Worm (Caenorhabditis elegans): ENCODE measurements around the gene str-163.
A peak's percentile ranks its signal among the peaks of the same experiment; 100 is the strongest.
"Not testable (repeated sequence)": the region's sequence is repeated elsewhere in the genome, so short reads cannot be mapped to it uniquely, and the experiment has no call there.

The str-163 gene

DNA sequence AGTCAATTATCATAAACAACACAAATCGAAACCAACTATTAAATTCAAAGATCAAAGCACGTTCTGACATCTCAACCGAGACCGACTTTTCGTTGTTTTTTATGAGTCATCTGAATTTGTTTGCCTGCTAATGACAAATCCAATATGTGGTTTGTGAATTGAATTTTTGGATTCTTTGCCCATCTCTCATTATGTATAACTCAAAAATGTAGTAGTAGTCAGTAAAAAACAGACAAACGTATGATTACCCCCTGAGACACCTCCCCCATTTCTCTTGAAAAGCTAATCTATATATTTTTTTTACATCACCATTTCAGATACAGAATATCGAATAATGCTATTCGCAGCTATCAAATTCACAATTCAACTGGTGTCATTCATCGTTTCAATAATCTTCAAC is 8.2 kb upstream of the str-163 start, which contains the start of gene str-169:
TSS of gene str-169 (plus strand) at position 301 of the 400 bp plus-strand sequence.
- TF ChIP-seq Y48G9A.11 (GFP tag; IDR thresholded peaks at IDR 0.05) (no peak), pha-4 (GFP tag; IDR thresholded peaks at IDR 0.05) (no peak), pha-4 (tag; optimal IDR thresholded peaks at IDR 0.05) (no peak), jun-1 (tag; optimal IDR thresholded peaks at IDR 0.05) (no peak), zfp-2 (tag; optimal IDR thresholded peaks at IDR 0.05) (no peak), Y75B8A.6 (GFP tag; IDR thresholded peaks at IDR 0.05) (no peak), nhr-41 (GFP tag; IDR thresholded peaks at IDR 0.05) (no peak), Y5F2A.4 (GFP tag; optimal IDR thresholded peaks at IDR 0.05) (no peak), dmd-6 (GFP tag; IDR thresholded peaks at IDR 0.05) (no peak), F10B5.3 (tag; optimal IDR thresholded peaks at IDR 0.05) (no peak), snpc-1.2 (GFP tag; IDR thresholded peaks at IDR 0.05) (no peak), vab-7 (GFP tag; IDR thresholded peaks at IDR 0.05) (no peak), mep-1 (tag; optimal IDR thresholded peaks at IDR 0.05) (no peak), arid-1 (GFP tag; conservative IDR thresholded peaks at IDR 0.05) (no peak)

ce11 chrIV:4949729-4950128 is 4.3 kb upstream of the str-163 start:
- TF ChIP-seq arid-1 (GFP tag; conservative IDR thresholded peaks at IDR 0.05) (peak; percentile 82), pha-4 (GFP tag; IDR thresholded peaks at IDR 0.05) (peak; percentile 88; the same call in 1 of the 2 replicates), F26F4.8 (GFP tag; conservative IDR thresholded peaks at IDR 0.05) (peak; percentile 89), snpc-1.2 (GFP tag; IDR thresholded peaks at IDR 0.05) (peak; percentile 96), zfp-3 (GFP tag; conservative IDR thresholded peaks at IDR 0.05) (peak; percentile 52; the same call in 1 of the 2 replicates)
- TF ChIP-seq pha-4 (tag; optimal IDR thresholded peaks at IDR 0.05), result not testable (repeated sequence)

DNA sequence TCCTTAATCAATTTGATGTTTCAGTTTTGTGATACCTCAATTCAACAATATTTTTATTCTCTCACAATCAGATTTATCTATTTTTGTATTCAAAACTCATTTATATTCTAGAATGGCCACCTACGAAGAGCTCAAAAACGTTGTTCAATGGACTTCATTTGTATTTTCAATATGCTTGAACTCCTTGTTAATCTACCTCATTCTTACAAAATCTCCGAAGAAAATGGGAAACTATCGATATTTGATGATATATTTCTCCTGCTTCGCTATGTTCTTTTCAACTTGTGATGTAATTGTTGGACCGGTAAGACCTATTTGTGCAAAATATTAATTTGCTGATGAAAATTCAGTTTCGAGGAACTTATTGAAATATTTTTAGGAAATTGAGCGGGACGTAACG is 6.6 kb downstream of the str-163 start, which contains the start of gene str-164:
TSS of gene str-164 (plus strand) at position 113 of the 400 bp plus-strand sequence.
- no peak for TF ChIP-seq ces-1 (GFP tag; optimal IDR thresholded peaks at IDR 0.05)
- no peak for TF ChIP-seq mep-1 (tag; optimal IDR thresholded peaks at IDR 0.05)
- no peak for TF ChIP-seq aly-2 (tag; optimal IDR thresholded peaks at IDR 0.05)
- TF ChIP-seq lsy-2 (tag; optimal IDR thresholded peaks at IDR 0.05), result no peak
- TF ChIP-seq unc-62 (GFP tag; optimal IDR thresholded peaks at IDR 0.05 in 1 of 2), result peak in 1 of 2 experiments; percentile 53
- no peak for TF ChIP-seq unc-62 (tag; optimal IDR thresholded peaks at IDR 0.05)
- TF ChIP-seq vab-7 (GFP tag; IDR thresholded peaks at IDR 0.05), result no peak

DNA sequence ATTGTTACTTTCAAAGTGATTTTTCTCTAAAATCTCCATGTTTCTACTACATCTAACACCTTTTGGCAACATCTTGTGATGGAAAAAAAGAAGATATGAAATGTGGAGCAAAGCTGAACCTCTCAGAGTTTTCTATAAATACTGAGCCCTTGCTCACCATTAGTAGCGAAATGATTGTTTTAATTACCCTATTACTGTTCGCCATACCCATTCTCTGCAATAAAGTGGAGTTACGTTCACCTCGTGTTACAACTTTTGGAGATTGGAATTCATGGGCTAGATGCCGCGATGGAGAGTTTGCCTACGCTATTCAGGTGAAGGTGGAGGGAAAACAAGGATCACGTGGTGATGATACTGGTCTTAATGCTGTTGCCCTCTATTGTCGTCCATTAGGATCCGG is 9.8 kb downstream of the str-163 start, which contains the start of gene txt-3:
TSS of gene txt-3 (plus strand) at position 125 of the 400 bp plus-strand sequence.
- TF ChIP-seq unc-62 (GFP tag; optimal IDR thresholded peaks at IDR 0.05 in 1 of 2) (peak in 1 of 2 experiments; percentile 99), unc-62 (tag; optimal IDR thresholded peaks at IDR 0.05) (no peak), attf-4 (tag; optimal IDR thresholded peaks at IDR 0.05) (no peak)

- TF ChIP-seq F37D6.2 (tag; optimal IDR thresholded peaks at IDR 0.05), result no peak
- no peak for TF ChIP-seq lir-3 (tag; optimal IDR thresholded peaks at IDR 0.05)
- TF ChIP-seq D1046.2 (GFP tag; IDR thresholded peaks at IDR 0.05), result no peak
- no peak for TF ChIP-seq sdz-12 (GFP tag; optimal IDR thresholded peaks at IDR 0.05)
- TF ChIP-seq ztf-7 (tag; optimal IDR thresholded peaks at IDR 0.05), result no peak
- TF ChIP-seq mxl-3 (GFP tag; optimal IDR thresholded peaks at IDR 0.05), result no peak
- no peak for TF ChIP-seq nhr-25 (tag; optimal IDR thresholded peaks at IDR 0.05; ENCODE audit: borderline replicate concordance, insufficient read depth)
- no peak for TF ChIP-seq T20F7.1 (GFP tag; optimal IDR thresholded peaks at IDR 0.05)
Observed at ce11 chrIV:4969419-4969818, 15.4 kb downstream of the str-163 start, which contains the start of gene Y9C9A.13. Gene Y9C9A.13 (minus strand): TSS chrIV:4969519.

- TF ChIP-seq Y75B8A.6 (GFP tag; IDR thresholded peaks at IDR 0.05) (no peak), tag-97 (GFP tag; IDR thresholded peaks at IDR 0.05) (no peak), daf-16 (GFP tag; optimal IDR thresholded peaks at IDR 0.05) (no peak), daf-16 (tag; optimal IDR thresholded peaks at IDR 0.05) (peak; percentile 100), ZK337.2 (GFP tag; IDR thresholded peaks at IDR 0.05) (no peak), daf-8 (GFP tag; IDR thresholded peaks at IDR 0.05) (no peak), unc-62 (GFP tag; optimal IDR thresholded peaks at IDR 0.05 in 1 of 2) (peak in 1 of 2 experiments; percentile 57), unc-62 (tag; optimal IDR thresholded peaks at IDR 0.05) (no peak), lin-13 (GFP tag; optimal IDR thresholded peaks at IDR 0.05) (no peak)
Observed at ce11 chrIV:4975995-4976394, 22.0 kb downstream of the str-163 start, which contains the start of gene Y9C9A.16. Gene Y9C9A.16 (minus strand): TSS chrIV:4976125.

All from whole organism, L4 larva.